Worm (Caenorhabditis elegans) whole organism, L4 larva: ENCODE measurements around the gene C54F6.15.

Experiments
- F37D6.2 ChIP-seq: sonication (generic microtip); optimal IDR thresholded peaks from 2 replicates; lab custom pipeline; 2016; ENCODE audit warnings: mild to moderate bottlenecking, missing genetic modification characterization, missing compliant biosample characterization
- T20F7.1 ChIP-seq: fragments of 200-800 bp; sonication (Bioruptor generic); optimal IDR thresholded peaks from 2 replicates; lab custom pipeline; 2018; ENCODE audit warnings: mild to moderate bottlenecking, missing genetic modification characterization, missing compliant biosample characterization
- ceh-20 ChIP-seq: fragments of 200-800 bp; sonication (Bioruptor generic); IDR thresholded peaks from 2 replicates; pipeline ENCODE4 v1.3.6; 2022; ENCODE audit warnings: missing genetic modification reagents, missing genetic modification characterization, missing compliant biosample characterization
- ceh-44 ChIP-seq: fragments of 200-800 bp; sonication (Bioruptor generic); IDR thresholded peaks from 2 replicates; pipeline ENCODE4 v1.3.6; 2022; ENCODE audit warnings: missing genetic modification reagents, missing genetic modification characterization, missing compliant biosample characterization
- ceh-82 ChIP-seq: sonication (generic microtip); optimal IDR thresholded peaks from 2 replicates; lab custom pipeline; 2017; ENCODE audit warnings: missing biosample characterization, missing genetic modification characterization
- ces-1 ChIP-seq: fragments of 150-350 bp; sonication (generic microtip); optimal IDR thresholded peaks from 4 replicates; lab custom pipeline; 2014; ENCODE audit warnings: missing biosample characterization, missing genetic modification reagents, missing genetic modification characterization
- ctbp-1 ChIP-seq: fragments of 200-800 bp; sonication (Bioruptor generic); IDR thresholded peaks from 2 replicates; pipeline ENCODE4 v1.3.6; 2022; ENCODE audit warnings: missing genetic modification reagents, missing genetic modification characterization, missing compliant biosample characterization
- daf-16 ChIP-seq, 3 experiments: sonication (generic microtip); optimal IDR thresholded peaks; 2 replicates each; lab custom pipeline; 2016 to 2017; ENCODE audit warnings: missing genetic modification characterization in 3 of 3, missing genetic modification reagents in 3 of 3, mild to moderate bottlenecking in 2 of 3, missing compliant biosample characterization in 2 of 3, missing biosample characterization in 1 of 3, moderate library complexity in 1 of 3
- daf-8 ChIP-seq: fragments of 200-800 bp; sonication (Bioruptor generic); IDR thresholded peaks from 2 replicates; pipeline ENCODE4 v1.3.6; 2022; ENCODE audit warnings: missing genetic modification characterization, missing compliant biosample characterization
- dmd-6 ChIP-seq: fragments of 200-800 bp; sonication (Bioruptor generic); IDR thresholded peaks from 2 replicates; pipeline ENCODE4 v1.3.6; 2022; ENCODE audit warnings: missing genetic modification reagents, missing genetic modification characterization, missing compliant biosample characterization
- dmd-9 ChIP-seq: fragments of 200-800 bp; sonication (Bioruptor generic); IDR thresholded peaks from 2 replicates; pipeline ENCODE4 v1.3.6; 2022; ENCODE audit warnings: missing genetic modification reagents, missing genetic modification characterization, missing compliant biosample characterization
- fkh-10 ChIP-seq: fragments of 150-350 bp; optimal IDR thresholded peaks from 2 replicates; lab custom pipeline; 2014; ENCODE audit warnings: missing biosample characterization, missing genetic modification reagents, missing genetic modification characterization
- fos-1 ChIP-seq: fragments of 150-350 bp; optimal IDR thresholded peaks from 2 replicates; lab custom pipeline; 2014; ENCODE audit warnings: missing biosample characterization, missing genetic modification characterization
- lin-29 ChIP-seq: fragments of 200-800 bp; sonication (Bioruptor generic); IDR thresholded peaks from 2 replicates; pipeline ENCODE4 v1.3.6; 2022; ENCODE audit warnings: missing genetic modification reagents, missing genetic modification characterization, missing compliant biosample characterization
- lir-3 ChIP-seq: sonication (generic microtip); optimal IDR thresholded peaks from 2 replicates; lab custom pipeline; 2016; ENCODE audit warnings: mild to moderate bottlenecking, missing genetic modification characterization, missing compliant biosample characterization
- lsy-2 ChIP-seq, 2 experiments: fragments of 150-350 bp in 1 of 2; sonication (generic microtip) in 1 of 2; optimal IDR thresholded peaks; 2 replicates each; lab custom pipeline; 2014 to 2017; ENCODE audit warnings: missing biosample characterization in 2 of 2, missing genetic modification characterization in 2 of 2
- madf-5 ChIP-seq, 2 experiments: fragments of 200-800 bp; sonication (Bioruptor generic); IDR thresholded peaks; 2 replicates each; pipeline ENCODE4 v1.3.6; 2022; ENCODE audit warnings: missing compliant biosample characterization in 2 of 2, missing genetic modification characterization in 2 of 2
- mdl-1 ChIP-seq, 2 experiments: fragments of 150-350 bp in 1 of 2; sonication (generic microtip) in 1 of 2; optimal IDR thresholded peaks; 2 replicates each; lab custom pipeline; 2014 to 2017; ENCODE audit warnings: missing biosample characterization in 2 of 2, missing genetic modification characterization in 2 of 2
- mdt-29 ChIP-seq: fragments of 200-800 bp; sonication (Bioruptor generic); IDR thresholded peaks from 2 replicates; pipeline ENCODE4 v1.3.6; 2022; ENCODE audit warnings: missing genetic modification reagents, missing genetic modification characterization, missing compliant biosample characterization
- mep-1 ChIP-seq: fragments of 150-350 bp; sonication (generic microtip); optimal IDR thresholded peaks from 3 replicates; lab custom pipeline; 2014; ENCODE audit warnings: missing biosample characterization, missing genetic modification characterization
- mes-2 ChIP-seq: sonication (generic microtip); optimal IDR thresholded peaks from 2 replicates; lab custom pipeline; 2016; ENCODE audit warnings: missing genotype, mild to moderate bottlenecking, missing genetic modification characterization, missing compliant biosample characterization; ENCODE audit not compliant: poor library complexity, severe bottlenecking
- mxl-3 ChIP-seq: fragments of 200-800 bp; sonication (Bioruptor generic); optimal IDR thresholded peaks from 2 replicates; lab custom pipeline; 2018; ENCODE audit warnings: mild to moderate bottlenecking, missing genetic modification characterization, missing compliant biosample characterization
- nhr-111 ChIP-seq: fragments of 200-800 bp; sonication (Bioruptor generic); optimal IDR thresholded peaks from 2 replicates; lab custom pipeline; 2018; ENCODE audit warnings: mild to moderate bottlenecking, missing genetic modification characterization, missing compliant biosample characterization
- nhr-237 ChIP-seq: sonication (generic microtip); optimal IDR thresholded peaks from 2 replicates; lab custom pipeline; 2017; ENCODE audit warnings: missing biosample characterization, missing genetic modification characterization
- nhr-28 ChIP-seq: fragments of 150-350 bp; optimal IDR thresholded peaks from 2 replicates; lab custom pipeline; 2014; ENCODE audit warnings: missing biosample characterization, missing genetic modification characterization
- nhr-41 ChIP-seq: fragments of 200-800 bp; sonication (Bioruptor generic); IDR thresholded peaks from 2 replicates; pipeline ENCODE4 v1.3.6; 2022; ENCODE audit warnings: missing genetic modification reagents, missing genetic modification characterization, missing compliant biosample characterization
- nhr-42 ChIP-seq: fragments of 200-800 bp; sonication (Bioruptor generic); IDR thresholded peaks from 2 replicates; pipeline ENCODE4 v1.3.6; 2022; ENCODE audit warnings: missing genetic modification characterization, missing compliant biosample characterization
- nhr-6 ChIP-seq: fragments of 150-350 bp; optimal IDR thresholded peaks from 2 replicates; lab custom pipeline; 2014; ENCODE audit warnings: missing biosample characterization, missing genetic modification characterization
- nhr-77 ChIP-seq: fragments of 150-350 bp; optimal IDR thresholded peaks from 2 replicates; lab custom pipeline; 2014; ENCODE audit warnings: missing biosample characterization, missing genetic modification characterization
- pqm-1 ChIP-seq: sonication (generic microtip); optimal IDR thresholded peaks from 2 replicates; lab custom pipeline; 2017; ENCODE audit warnings: missing biosample characterization, missing genetic modification characterization
- rbr-2 ChIP-seq: sonication (generic microtip); optimal IDR thresholded peaks from 2 replicates; lab custom pipeline; 2016; ENCODE audit warnings: missing genotype, missing genetic modification characterization, missing compliant biosample characterization
- skn-1 ChIP-seq: fragments of 150-350 bp; optimal IDR thresholded peaks from 2 replicates; lab custom pipeline; 2014; ENCODE audit warnings: missing biosample characterization, missing genetic modification characterization
- unc-130 ChIP-seq: sonication (generic microtip); optimal IDR thresholded peaks from 2 replicates; lab custom pipeline; 2016; ENCODE audit warnings: missing genetic modification reagents, missing genetic modification characterization, missing compliant biosample characterization
- zag-1 ChIP-seq: fragments of 150-350 bp; optimal IDR thresholded peaks from 2 replicates; lab custom pipeline; 2014; ENCODE audit warnings: missing biosample characterization, missing genetic modification characterization
- zip-2 ChIP-seq: fragments of 150-350 bp; optimal IDR thresholded peaks from 2 replicates; lab custom pipeline; 2014; ENCODE audit warnings: missing biosample characterization, missing genetic modification characterization
- ztf-7 ChIP-seq: fragments of 150-350 bp; optimal IDR thresholded peaks from 2 replicates; lab custom pipeline; 2014; ENCODE audit warnings: missing biosample characterization, missing genetic modification characterization

Gene C54F6.15

ce11 chrV:7522279-7522678 lies at the start of gene C54F6.15:
Gene C54F6.15 (minus strand): TSS chrV:7522379.
- TF ChIP-seq daf-16 (GFP tag; optimal IDR thresholded peaks at IDR 0.05; lab: Kevin White, UChicago) (no peak), daf-16 (tag; optimal IDR thresholded peaks at IDR 0.05; lab: Kevin White, UChicago) (no peak), fkh-10 (no peak), ceh-82 (no peak), nhr-28 (tag; lab: Kevin White, UChicago) (no peak), pqm-1 (tag; lab: Kevin White, UChicago) (no peak)

ce11 chrV:7570955-7571354 lies 48.8 kb upstream of the C54F6.15 start, which contains the start of gene F19F10.14:
Gene F19F10.14 (minus strand): TSS chrV:7571055.
- TF ChIP-seq ces-1 (GFP tag; lab: Kevin White, UChicago) (no peak), mdl-1 (tag; optimal IDR thresholded peaks at IDR 0.05; lab: Kevin White, UChicago) (no peak), fos-1 (tag; lab: Kevin White, UChicago) (no peak)

- no peak for TF ChIP-seq daf-16 (GFP tag; optimal IDR thresholded peaks at IDR 0.05; lab: Kevin White, UChicago)
- TF ChIP-seq daf-16 (tag; optimal IDR thresholded peaks at IDR 0.05; lab: Kevin White, UChicago) = no peak
- no peak for TF ChIP-seq lsy-2 (tag; optimal IDR thresholded peaks at IDR 0.05; lab: Kevin White, UChicago)
- no peak for TF ChIP-seq ctbp-1 (GFP tag; lab: Robert Waterston, UW)
- TF ChIP-seq lin-29 (GFP tag; lab: Robert Waterston, UW) = no peak
- no peak for TF ChIP-seq mxl-3
- no peak for TF ChIP-seq nhr-111 (GFP tag; lab: Kevin White, UChicago)
- no peak for TF ChIP-seq lir-3 (tag; lab: Kevin White, UChicago)
- TF ChIP-seq dmd-6 (GFP tag; lab: Robert Waterston, UW) = no peak
- TF ChIP-seq rbr-2 (tag; lab: Kevin White, UChicago) = no peak
- no peak for TF ChIP-seq skn-1 (tag; lab: Kevin White, UChicago)
- no peak for TF ChIP-seq ceh-82
- TF ChIP-seq madf-5 (GFP tag; IDR thresholded peaks at IDR 0.05; lab: Robert Waterston, UW) = no peak
- TF ChIP-seq nhr-41 = no peak
- no peak for TF ChIP-seq nhr-28 (tag; lab: Kevin White, UChicago)
These were observed 48.1 kb upstream of the C54F6.15 start, which contains the start of gene clec-212 for ce11 chrV:7570290-7570689. Gene clec-212 (minus strand): TSS chrV:7570390.

- no peak for TF ChIP-seq ceh-20
- no peak for TF ChIP-seq mep-1 (tag; lab: Kevin White, UChicago)
- no peak for TF ChIP-seq unc-130 (GFP tag; lab: Kevin White, UChicago)
- no peak for TF ChIP-seq F37D6.2 (tag; lab: Kevin White, UChicago)
- no peak for TF ChIP-seq zag-1 (tag; lab: Kevin White, UChicago)
- TF ChIP-seq ceh-82 = no peak
These were observed 40.8 kb upstream of the C54F6.15 start, which contains the start of gene F19F10.1 for ce11 chrV:7562947-7563346. Gene F19F10.1 (plus strand): TSS chrV:7563247.

ce11 chrV:7558693-7559092 lies 36.5 kb upstream of the C54F6.15 start, which contains the start of gene ets-7:
Gene ets-7 (minus strand): TSS chrV:7558793.
- TF ChIP-seq zip-2 (tag; lab: Kevin White, UChicago) (no peak), ceh-44 (GFP tag; lab: Robert Waterston, UW) (no peak), fos-1 (tag; lab: Kevin White, UChicago) (no peak), daf-8 (GFP tag; lab: Robert Waterston, UW) (no peak), dmd-9 (no peak), madf-5 (GFP tag; IDR thresholded peaks at IDR 0.05; lab: Robert Waterston, UW) (no peak), ceh-20 (no peak), nhr-237 (tag; lab: Kevin White, UChicago) (no peak), mes-2 (tag; lab: Kevin White, UChicago) (no peak), nhr-42 (GFP tag; lab: Robert Waterston, UW) (no peak), mep-1 (tag; lab: Kevin White, UChicago) (no peak), T20F7.1 (GFP tag; lab: Kevin White, UChicago) (no peak), ztf-7 (tag; lab: Kevin White, UChicago) (no peak), nhr-111 (GFP tag; lab: Kevin White, UChicago) (no peak), dmd-6 (GFP tag; lab: Robert Waterston, UW) (no peak), mdt-29 (GFP tag; lab: Robert Waterston, UW) (no peak), nhr-77 (tag; lab: Kevin White, UChicago) (no peak), nhr-6 (tag; lab: Kevin White, UChicago) (no peak)
